Worm (Caenorhabditis elegans): ENCODE data around the gene rol-3.

DNA sequence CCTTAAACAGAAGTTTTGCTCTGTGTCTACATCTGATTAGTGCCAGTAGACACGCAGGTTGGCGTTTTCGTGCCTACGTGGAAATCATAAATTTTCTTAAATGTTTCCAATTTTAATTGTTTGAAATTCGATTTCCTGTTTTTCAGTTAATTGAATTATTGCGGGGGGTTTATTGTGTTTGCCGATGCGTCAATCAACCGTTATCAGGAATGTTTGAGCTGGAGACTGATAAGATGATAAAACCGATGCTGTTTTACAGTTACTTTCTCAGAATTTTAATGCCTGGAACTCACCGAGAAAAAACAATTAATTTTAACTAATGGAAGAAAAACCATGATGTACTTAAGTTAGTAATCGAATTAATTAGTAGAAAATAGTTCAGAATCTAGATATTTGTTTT is 21.1 kb downstream of the rol-3 start:
- TF ChIP-seq him-1 (tag; optimal IDR thresholded peaks at IDR 0.05): no peak
- TF ChIP-seq W03F9.2 (tag; optimal IDR thresholded peaks at IDR 0.05): no peak

Measured in whole organism, L4/young adult.